Fruit fly (Drosophila melanogaster): ENCODE measurements around the gene Vps16B.
A peak's percentile ranks its signal among the peaks of the same experiment; 100 is the strongest.

The Vps16B gene

dm6 chr3R:29782367-29782766 lies 33.9 kb downstream of the Vps16B start:
- TF ChIP-seq D1 (tag; optimal IDR thresholded peaks at IDR 0.05), result no peak
- no peak for TF ChIP-seq CG15710 (tag; optimal IDR thresholded peaks at IDR 0.05)
- TF ChIP-seq CG13204 (GFP tag; optimal IDR thresholded peaks at IDR 0.05), result peak; percentile 40
- TF ChIP-seq Snoo (tag; optimal IDR thresholded peaks at IDR 0.05), result peak; percentile 36
- no peak for TF ChIP-seq gl (tag; optimal IDR thresholded peaks at IDR 0.05)
- no peak for TF ChIP-seq fd96Ca (GFP tag; IDR thresholded peaks at IDR 0.05)
- TF ChIP-seq EcR (GFP tag; optimal IDR thresholded peaks at IDR 0.05), result peak; percentile 71
- TF ChIP-seq CG8159 (tag; optimal IDR thresholded peaks at IDR 0.05), result peak; percentile 20
- no peak for TF ChIP-seq CG12605 (GFP tag; IDR thresholded peaks at IDR 0.05)
- no peak for TF ChIP-seq CG8301 (tag; optimal IDR thresholded peaks at IDR 0.05)
- TF ChIP-seq CG4496 (GFP tag; IDR thresholded peaks at IDR 0.05), result 0 out of 3 replicates have a peak, but pooled peaks have one; percentile 44
- TF ChIP-seq CG14655 (GFP tag; optimal IDR thresholded peaks at IDR 0.05), result no peak
- no peak for TF ChIP-seq Pif1A (GFP tag; optimal IDR thresholded peaks at IDR 0.05)
- TF ChIP-seq CG17806 (tag; optimal IDR thresholded peaks at IDR 0.05), result no peak
- TF ChIP-seq CG10348 (GFP tag; IDR thresholded peaks at IDR 0.05), result no peak
- TF ChIP-seq CG32121 (GFP tag; IDR thresholded peaks at IDR 0.05), result peak; percentile 44; the same call in 1 of the 2 replicates
- peak; percentile 0 for TF ChIP-seq Pif1B (GFP tag; optimal IDR thresholded peaks at IDR 0.05)
- TF ChIP-seq Ets98B (GFP tag; IDR thresholded peaks at IDR 0.05), result peak; percentile 49; the same call in 1 of the 2 replicates

- no peak for TF ChIP-seq CG17806 (tag; optimal IDR thresholded peaks at IDR 0.05)
- TF ChIP-seq rn (GFP tag; IDR thresholded peaks at IDR 0.05), result no peak
- TF ChIP-seq CG13204 (GFP tag; optimal IDR thresholded peaks at IDR 0.05), result no peak
- no peak for TF ChIP-seq CG10348 (GFP tag; IDR thresholded peaks at IDR 0.05)
Measured at dm6 chr3R:29781874-29782273, 34.4 kb downstream of the Vps16B start.

- TF ChIP-seq CG34367 (tag; optimal IDR thresholded peaks at IDR 0.05) (no peak), CG4496 (GFP tag; IDR thresholded peaks at IDR 0.05) (no peak), CG14655 (GFP tag; optimal IDR thresholded peaks at IDR 0.05) (no peak), CG8301 (tag; optimal IDR thresholded peaks at IDR 0.05) (no peak), CG17806 (tag; optimal IDR thresholded peaks at IDR 0.05) (no peak), CG13204 (GFP tag; optimal IDR thresholded peaks at IDR 0.05) (no peak), CG10348 (GFP tag; IDR thresholded peaks at IDR 0.05) (no peak), CG8159 (tag; optimal IDR thresholded peaks at IDR 0.05) (no peak), fd96Ca (GFP tag; IDR thresholded peaks at IDR 0.05) (no peak), CG15710 (tag; optimal IDR thresholded peaks at IDR 0.05) (no peak), EcR (GFP tag; optimal IDR thresholded peaks at IDR 0.05) (no peak), Pif1B (GFP tag; optimal IDR thresholded peaks at IDR 0.05) (no peak), CG9948 (tag; optimal IDR thresholded peaks at IDR 0.05) (no peak)
Measured at dm6 chr3R:29780402-29781029, 35.7 kb downstream of the Vps16B start, which contains the start of gene fig. Gene fig (minus strand): TSS chr3R:29780452.

- TF ChIP-seq CG34367 (tag; optimal IDR thresholded peaks at IDR 0.05) (no peak), CG10348 (GFP tag; IDR thresholded peaks at IDR 0.05) (no peak), CG14655 (GFP tag; optimal IDR thresholded peaks at IDR 0.05) (no peak), Ets98B (GFP tag; IDR thresholded peaks at IDR 0.05) (no peak), CG13204 (GFP tag; optimal IDR thresholded peaks at IDR 0.05) (no peak), fd96Ca (GFP tag; IDR thresholded peaks at IDR 0.05) (no peak), Pif1A (GFP tag; optimal IDR thresholded peaks at IDR 0.05) (no peak), CG12605 (GFP tag; IDR thresholded peaks at IDR 0.05) (no peak), Snoo (tag; optimal IDR thresholded peaks at IDR 0.05) (no peak), EcR (GFP tag; optimal IDR thresholded peaks at IDR 0.05) (no peak), CG8301 (tag; optimal IDR thresholded peaks at IDR 0.05) (no peak), CG8159 (tag; optimal IDR thresholded peaks at IDR 0.05) (no peak), gl (tag; optimal IDR thresholded peaks at IDR 0.05) (no peak), CG32121 (GFP tag; IDR thresholded peaks at IDR 0.05) (no peak), CG15710 (tag; optimal IDR thresholded peaks at IDR 0.05) (no peak), Pif1B (GFP tag; optimal IDR thresholded peaks at IDR 0.05) (no peak)
Measured at dm6 chr3R:29778985-29779298, 37.3 kb downstream of the Vps16B start.

- TF ChIP-seq rn (GFP tag; IDR thresholded peaks at IDR 0.05), result no peak
- peak; percentile 36 for TF ChIP-seq CG17806 (tag; optimal IDR thresholded peaks at IDR 0.05)
- peak; percentile 56 for TF ChIP-seq CG9948 (tag; optimal IDR thresholded peaks at IDR 0.05)
- peak; percentile 33; the same call in 1 of the 2 replicates for TF ChIP-seq CG12605 (GFP tag; IDR thresholded peaks at IDR 0.05)
- 0 out of 3 replicates have a peak, but pooled peaks have one; percentile 32 for TF ChIP-seq fd96Ca (GFP tag; IDR thresholded peaks at IDR 0.05)
- TF ChIP-seq CG8301 (tag; optimal IDR thresholded peaks at IDR 0.05), result peak; percentile 19
- TF ChIP-seq CG15710 (tag; optimal IDR thresholded peaks at IDR 0.05), result peak; percentile 50
- TF ChIP-seq Pif1B (GFP tag; optimal IDR thresholded peaks at IDR 0.05), result peak; percentile 22
- peak; percentile 66 for TF ChIP-seq CG8159 (tag; optimal IDR thresholded peaks at IDR 0.05)
- no peak for TF ChIP-seq D1 (tag; optimal IDR thresholded peaks at IDR 0.05)
- no peak for TF ChIP-seq gl (tag; optimal IDR thresholded peaks at IDR 0.05)
- peak; percentile 68 for TF ChIP-seq EcR (GFP tag; optimal IDR thresholded peaks at IDR 0.05)
- TF ChIP-seq CG34367 (tag; optimal IDR thresholded peaks at IDR 0.05), result peak; percentile 39
- TF ChIP-seq CG14655 (GFP tag; optimal IDR thresholded peaks at IDR 0.05), result peak; percentile 39
- peak; percentile 62 for TF ChIP-seq Pif1A (GFP tag; optimal IDR thresholded peaks at IDR 0.05)
- no peak; the same call in 1 of the 2 replicates for TF ChIP-seq Ets98B (GFP tag; IDR thresholded peaks at IDR 0.05)
- peak; percentile 26 for TF ChIP-seq CG13204 (GFP tag; optimal IDR thresholded peaks at IDR 0.05)
- TF ChIP-seq CG4496 (GFP tag; IDR thresholded peaks at IDR 0.05), result 0 out of 3 replicates have a peak, but pooled peaks have one; percentile 8
- TF ChIP-seq Snoo (tag; optimal IDR thresholded peaks at IDR 0.05), result peak; percentile 60
Measured at dm6 chr3R:29778139-29778984, 37.9 kb downstream of the Vps16B start.

All from whole organism, pupa.